Worm (Caenorhabditis elegans) whole organism, early embryonic: ENCODE data around the gene pfk-1.2.

Experiments used
- B0310.2 ChIP-seq: sonication (generic microtip); optimal IDR thresholded peaks from 2 replicates; lab custom pipeline; 2016; ENCODE audit warnings: mild to moderate bottlenecking, missing genetic modification characterization, missing compliant biosample characterization
- F13C5.2 ChIP-seq: sonication (generic microtip); optimal IDR thresholded peaks from 2 replicates; lab custom pipeline; 2017; ENCODE audit warnings: mild to moderate bottlenecking, missing genetic modification characterization, inconsistent platforms, missing compliant biosample characterization
- aly-1 ChIP-seq: sonication (generic microtip); optimal IDR thresholded peaks from 2 replicates; lab custom pipeline; 2016; ENCODE audit warnings: missing genetic modification characterization, missing compliant biosample characterization
- ama-1 ChIP-seq: fragments of 150-350 bp; optimal IDR thresholded peaks from 2 replicates; lab custom pipeline; 2014
- ceh-13 ChIP-seq: fragments of 200-800 bp; sonication (Bioruptor generic); optimal IDR thresholded peaks from 2 replicates; lab custom pipeline; 2018; ENCODE audit warnings: mild to moderate bottlenecking, missing genetic modification characterization, missing compliant biosample characterization
- ceh-36 ChIP-seq: sonication (generic microtip); optimal IDR thresholded peaks from 2 replicates; lab custom pipeline; 2016; ENCODE audit warnings: missing genetic modification characterization, inconsistent platforms, missing compliant biosample characterization
- ets-7 ChIP-seq: sonication (generic microtip); optimal IDR thresholded peaks from 2 replicates; lab custom pipeline; 2016; ENCODE audit warnings: missing genotype, missing genetic modification characterization, missing compliant biosample characterization
- flt-1 ChIP-seq: fragments of 200-800 bp; sonication (Bioruptor generic); IDR thresholded peaks from 2 replicates; pipeline ENCODE4 v1.3.6; 2022; ENCODE audit warnings: missing genetic modification characterization, missing compliant biosample characterization
- hmbx-1 ChIP-seq: sonication (generic microtip); optimal IDR thresholded peaks from 2 replicates; lab custom pipeline; 2016; ENCODE audit warnings: mild to moderate bottlenecking, missing genetic modification characterization, missing compliant biosample characterization
- hmg-4 ChIP-seq: fragments of 200-800 bp; sonication (Bioruptor generic); optimal IDR thresholded peaks from 2 replicates; lab custom pipeline; 2018; ENCODE audit warnings: mild to moderate bottlenecking, missing genetic modification characterization, missing compliant biosample characterization
- hnd-1 ChIP-seq: sonication (generic microtip); optimal IDR thresholded peaks from 2 replicates; lab custom pipeline; 2016; ENCODE audit warnings: missing genetic modification characterization, missing compliant biosample characterization
- pes-1 ChIP-seq: fragments of 200-800 bp; sonication (Bioruptor generic); IDR thresholded peaks from 2 replicates; pipeline ENCODE4 v1.3.6; 2022; ENCODE audit warnings: missing genetic modification reagents, missing genetic modification characterization, missing compliant biosample characterization
- scrt-1 ChIP-seq: fragments of 200-800 bp; sonication (Bioruptor generic); IDR thresholded peaks from 2 replicates; pipeline ENCODE4 v1.3.6; 2022; ENCODE audit warnings: missing genetic modification characterization, missing compliant biosample characterization
- sea-1 ChIP-seq: fragments of 200-800 bp; sonication (Bioruptor generic); conservative IDR thresholded peaks from 2 replicates; pipeline ENCODE4 v1.3.6; 2022; ENCODE audit warnings: missing genetic modification characterization, missing compliant biosample characterization
- tbx-11 ChIP-seq: fragments of 200-800 bp; sonication (Bioruptor generic); IDR thresholded peaks from 2 replicates; pipeline ENCODE4 v1.3.6; 2022; ENCODE audit warnings: missing genetic modification characterization, missing compliant biosample characterization
- tbx-37 ChIP-seq: fragments of 200-800 bp; sonication (Bioruptor generic); conservative IDR thresholded peaks from 2 replicates; pipeline ENCODE4 v1.3.6; 2022; ENCODE audit warnings: missing genetic modification reagents, missing genetic modification characterization, missing compliant biosample characterization
- tra-4 ChIP-seq: sonication (generic microtip); optimal IDR thresholded peaks from 2 replicates; lab custom pipeline; 2017; ENCODE audit warnings: missing genetic modification characterization, missing compliant biosample characterization

The pfk-1.2 gene

ce11 chrV:9534621-9535020 is 3.0 kb downstream of the pfk-1.2 start, which contains the start of gene tag-329:
Gene tag-329 (plus strand): TSS chrV:9534921.
- TF ChIP-seq hmg-4 (GFP tag; lab: Kevin White, UChicago) (no peak), scrt-1 (no peak), pes-1 (no peak), tra-4 (tag; lab: Kevin White, UChicago) (no peak), B0310.2 (tag; lab: Kevin White, UChicago) (no peak), tbx-11 (GFP tag; lab: Robert Waterston, UW) (no peak), ceh-36 (no peak), ceh-13 (no peak), F13C5.2 (tag; lab: Kevin White, UChicago) (no peak)

ce11 chrV:9536505-9536904 is 4.9 kb downstream of the pfk-1.2 start, which contains the start of gene C50F4.4:
Gene C50F4.4 (plus strand): TSS chrV:9536771.
- no peak for TF ChIP-seq ama-1 (lab: Kevin White, UChicago)

ce11 chrV:9539638-9540037 is 8.0 kb downstream of the pfk-1.2 start, which contains the start of gene C50F4.12:
Gene C50F4.12 (minus strand): TSS chrV:9539738.
- TF ChIP-seq F13C5.2 (tag; lab: Kevin White, UChicago) (no peak), hnd-1 (tag; lab: Kevin White, UChicago) (no peak), ceh-13 (no peak), sea-1 (GFP tag; lab: Robert Waterston, UW) (no peak), ets-7 (tag; lab: Kevin White, UChicago) (no peak), ama-1 (lab: Kevin White, UChicago) (no peak), hmbx-1 (no peak), flt-1 (GFP tag; lab: Robert Waterston, UW) (no peak), B0310.2 (tag; lab: Kevin White, UChicago) (no peak), scrt-1 (no peak), pes-1 (no peak), hmg-4 (GFP tag; lab: Kevin White, UChicago) (no peak), tra-4 (tag; lab: Kevin White, UChicago) (no peak), tbx-11 (GFP tag; lab: Robert Waterston, UW) (no peak), ceh-36 (no peak), aly-1 (tag; lab: Kevin White, UChicago) (no peak), tbx-37 (no peak)

- TF ChIP-seq ets-7 (tag; lab: Kevin White, UChicago) (no peak), flt-1 (GFP tag; lab: Robert Waterston, UW) (no peak), scrt-1 (no peak), hnd-1 (tag; lab: Kevin White, UChicago) (no peak), sea-1 (GFP tag; lab: Robert Waterston, UW) (no peak), hmbx-1 (no peak), pes-1 (no peak), ceh-13 (no peak), B0310.2 (tag; lab: Kevin White, UChicago) (no peak), tbx-37 (no peak), hmg-4 (GFP tag; lab: Kevin White, UChicago) (no peak), aly-1 (tag; lab: Kevin White, UChicago) (no peak), tbx-11 (GFP tag; lab: Robert Waterston, UW) (no peak), ceh-36 (no peak)
These were observed 9.9 kb downstream of the pfk-1.2 start, which contains the start of gene C50F4.16 for ce11 chrV:9541506-9541905. Gene C50F4.16 (minus strand): TSS chrV:9541606.

ce11 chrV:9544176-9544632 is 12.6 kb downstream of the pfk-1.2 start, which contains the start of gene mdf-1:
Gene mdf-1 (minus strand): TSS chrV:9544226.
- TF ChIP-seq hmg-4 (GFP tag; lab: Kevin White, UChicago): no peak
- TF ChIP-seq tbx-11 (GFP tag; lab: Robert Waterston, UW): no peak
- TF ChIP-seq pes-1: no peak; the same call in none of the 2 replicates
- TF ChIP-seq F13C5.2 (tag; lab: Kevin White, UChicago): peak; percentile 31
- no peak for TF ChIP-seq B0310.2 (tag; lab: Kevin White, UChicago)
- no peak for TF ChIP-seq ceh-36
- no peak for TF ChIP-seq ets-7 (tag; lab: Kevin White, UChicago)
- TF ChIP-seq ama-1 (lab: Kevin White, UChicago): no peak
- peak; percentile 39; the same call in 1 of the 2 replicates for TF ChIP-seq flt-1 (GFP tag; lab: Robert Waterston, UW)
- no peak for TF ChIP-seq sea-1 (GFP tag; lab: Robert Waterston, UW)
- no peak for TF ChIP-seq ceh-13

- no peak for TF ChIP-seq hmbx-1
- TF ChIP-seq pes-1: no peak
- TF ChIP-seq ceh-36: no peak
- TF ChIP-seq aly-1 (tag; lab: Kevin White, UChicago): no peak
- no peak for TF ChIP-seq ets-7 (tag; lab: Kevin White, UChicago)
- no peak for TF ChIP-seq ceh-13
- no peak for TF ChIP-seq tbx-11 (GFP tag; lab: Robert Waterston, UW)
- no peak for TF ChIP-seq F13C5.2 (tag; lab: Kevin White, UChicago)
- TF ChIP-seq ama-1 (lab: Kevin White, UChicago): no peak
- no peak for TF ChIP-seq sea-1 (GFP tag; lab: Robert Waterston, UW)
- TF ChIP-seq hmg-4 (GFP tag; lab: Kevin White, UChicago): no peak
- TF ChIP-seq flt-1 (GFP tag; lab: Robert Waterston, UW): no peak
- TF ChIP-seq tra-4 (tag; lab: Kevin White, UChicago): no peak
- TF ChIP-seq scrt-1: no peak
- no peak for TF ChIP-seq hnd-1 (tag; lab: Kevin White, UChicago)
- no peak for TF ChIP-seq B0310.2 (tag; lab: Kevin White, UChicago)
- no peak for TF ChIP-seq tbx-37
These were observed 13.7 kb downstream of the pfk-1.2 start, which contains the start of the genes his-35 and his-41 for ce11 chrV:9545238-9545709. Gene his-35 (minus strand): TSS chrV:9545288. Gene his-41 (plus strand): TSS chrV:9545536.

- TF ChIP-seq ceh-13 (no peak), pes-1 (peak; percentile 58)
These were observed 14.5 kb downstream of the pfk-1.2 start, which contains the start of gene C50F4.6 for ce11 chrV:9546042-9546581. Gene C50F4.6 (plus strand): TSS chrV:9546092.
